Fruit fly (Drosophila melanogaster) whole organism, embryonic: ENCODE results near the gene CG2321.

Source experiments
- Bgb ChIP-seq: fragments of 200-800 bp; sonication (Bioruptor generic); IDR thresholded peaks from 2 replicates; pipeline ENCODE4 v1.3.6; 2022; ENCODE audit warnings: missing biosample characterization, missing genetic modification characterization; ENCODE audit not compliant: partially characterized antibody
- CG10543 ChIP-seq: fragments of 200-800 bp; sonication (Bioruptor generic); optimal IDR thresholded peaks from 3 replicates; lab custom pipeline; 2017; ENCODE audit warnings: missing biosample characterization, mild to moderate bottlenecking, missing genetic modification characterization, moderate library complexity
- CG11560 ChIP-seq: fragments of 200-800 bp; sonication (Bioruptor generic); IDR thresholded peaks from 3 replicates; pipeline ENCODE4 v1.3.6; 2022; ENCODE audit warnings: missing biosample characterization, missing genetic modification characterization
- CG11696 ChIP-seq: fragments of 200-800 bp; sonication (Bioruptor generic); IDR thresholded peaks from 2 replicates; pipeline ENCODE4 v1.3.6; 2022; ENCODE audit warnings: missing biosample characterization, missing genetic modification characterization
- CG13287 ChIP-seq: fragments of 200-800 bp; sonication (Bioruptor generic); IDR thresholded peaks from 2 replicates; pipeline ENCODE4 v1.3.6; 2022; ENCODE audit warnings: missing biosample characterization, missing genetic modification characterization; ENCODE audit not compliant: partially characterized antibody
- CG13424 ChIP-seq: fragments of 200-800 bp; sonication (Bioruptor generic); optimal IDR thresholded peaks from 2 replicates; lab custom pipeline; 2019; ENCODE audit warnings: missing biosample characterization, mild to moderate bottlenecking, missing genetic modification characterization, moderate library complexity
- CG13624 ChIP-seq: fragments of 200-800 bp; sonication (Bioruptor generic); optimal IDR thresholded peaks from 2 replicates; lab custom pipeline; 2016; ENCODE audit warnings: missing biosample characterization, missing genetic modification characterization
- CG13894 ChIP-seq: fragments of 200-800 bp; sonication (Bioruptor generic); optimal IDR thresholded peaks from 3 replicates; lab custom pipeline; 2018; ENCODE audit warnings: missing biosample characterization, mild to moderate bottlenecking, missing genetic modification characterization, moderate library complexity
- CG15073 ChIP-seq: fragments of 200-800 bp; sonication (Bioruptor generic); optimal IDR thresholded peaks from 2 replicates; lab custom pipeline; 2016; ENCODE audit warnings: missing biosample characterization, missing genetic modification characterization
- CG15514 ChIP-seq: fragments of 200-800 bp; sonication (Bioruptor generic); optimal IDR thresholded peaks from 3 replicates; lab custom pipeline; 2017; ENCODE audit warnings: missing biosample characterization, missing genetic modification characterization, mild to moderate bottlenecking, moderate library complexity, missing genetic modification reagents
- CG1647 ChIP-seq: fragments of 200-800 bp; sonication (Bioruptor generic); optimal IDR thresholded peaks from 3 replicates; lab custom pipeline; 2016; ENCODE audit warnings: missing biosample characterization, missing genetic modification characterization
- CG17186 ChIP-seq: fragments of 200-800 bp; sonication (Bioruptor generic); optimal IDR thresholded peaks from 3 replicates; lab custom pipeline; 2017; ENCODE audit warnings: missing biosample characterization, missing genetic modification reagents, missing genetic modification characterization
- CG2875 ChIP-seq: fragments of 200-800 bp; sonication (Bioruptor generic); optimal IDR thresholded peaks from 2 replicates; lab custom pipeline; 2017; ENCODE audit warnings: missing biosample characterization, mild to moderate bottlenecking, missing genetic modification characterization, missing genetic modification reagents
- CG30403 ChIP-seq: fragments of 200-800 bp; sonication (Bioruptor generic); optimal IDR thresholded peaks from 3 replicates; lab custom pipeline; 2016; ENCODE audit warnings: missing biosample characterization, missing genetic modification characterization
- CG33213 ChIP-seq: fragments of 200-800 bp; sonication (Bioruptor generic); optimal IDR thresholded peaks from 3 replicates; lab custom pipeline; 2016; ENCODE audit warnings: missing biosample characterization, missing genetic modification characterization
- CG4404 ChIP-seq: fragments of 200-800 bp; sonication (Bioruptor generic); IDR thresholded peaks from 2 replicates; pipeline ENCODE4 v1.3.6; 2022; ENCODE audit warnings: missing biosample characterization, missing genetic modification characterization
- CG6689 ChIP-seq: fragments of 200-800 bp; sonication (Bioruptor generic); IDR thresholded peaks from 2 replicates; pipeline ENCODE4 v1.3.6; 2022; ENCODE audit warnings: missing biosample characterization, missing genetic modification characterization
- CG7987 ChIP-seq: fragments of 200-800 bp; sonication (Bioruptor generic); optimal IDR thresholded peaks from 2 replicates; lab custom pipeline; 2018; ENCODE audit warnings: missing biosample characterization, mild to moderate bottlenecking, missing genetic modification characterization, moderate library complexity
- CG9727 ChIP-seq: fragments of 200-800 bp; sonication (Bioruptor generic); optimal IDR thresholded peaks from 3 replicates; lab custom pipeline; 2017; ENCODE audit warnings: missing biosample characterization, mild to moderate bottlenecking, missing genetic modification characterization
- Doc2 ChIP-seq: fragments of 200-800 bp; sonication (Bioruptor generic); IDR thresholded peaks from 2 replicates; pipeline ENCODE4 v1.3.6; 2022; ENCODE audit warnings: missing biosample characterization, missing genetic modification characterization
- Dp ChIP-seq: fragments of 200-800 bp; sonication (Bioruptor generic); optimal IDR thresholded peaks from 2 replicates; lab custom pipeline; 2018; ENCODE audit warnings: missing biosample characterization, mild to moderate bottlenecking, missing genetic modification characterization, moderate library complexity
- Dref ChIP-seq: fragments of 200-800 bp; sonication (Bioruptor generic); IDR thresholded peaks from 2 replicates; pipeline ENCODE4 v1.3.6; 2022; ENCODE audit warnings: missing biosample characterization, missing genetic modification characterization
- Elba2 ChIP-seq: fragments of 200-800 bp; sonication (Bioruptor generic); optimal IDR thresholded peaks from 3 replicates; lab custom pipeline; 2016; ENCODE audit warnings: missing biosample characterization, missing genetic modification characterization
- HHEX ChIP-seq: fragments of 200-800 bp; sonication (Bioruptor generic); optimal IDR thresholded peaks from 3 replicates; lab custom pipeline; 2017; ENCODE audit warnings: missing biosample characterization, mild to moderate bottlenecking, missing genetic modification characterization, missing genetic modification reagents
- Hsf ChIP-seq: fragments of 200-800 bp; sonication (Bioruptor generic); optimal IDR thresholded peaks from 3 replicates; lab custom pipeline; 2016; ENCODE audit warnings: missing biosample characterization, missing genetic modification characterization
- Nf-YB ChIP-seq: fragments of 200-800 bp; sonication (Bioruptor generic); optimal IDR thresholded peaks from 3 replicates; lab custom pipeline; 2019; ENCODE audit warnings: missing biosample characterization, mild to moderate bottlenecking, missing genetic modification characterization, moderate library complexity
- Trl ChIP-seq, 3 experiments: fragments of >200 bp in 2 of 3; fragments of 200-800 bp in 1 of 3; sonication (Bioruptor generic) in 1 of 3; optimal IDR thresholded peaks; 2 replicates in 1 of 3; 3 replicates in 2 of 3; lab custom pipeline; 2016 to 2017; ENCODE audit warnings: missing biosample characterization in 1 of 3, missing genetic modification characterization in 1 of 3
- Vsx1 ChIP-seq: fragments of 200-800 bp; sonication (Bioruptor generic); optimal IDR thresholded peaks from 2 replicates; lab custom pipeline; 2017; ENCODE audit warnings: missing biosample characterization, mild to moderate bottlenecking, missing genetic modification characterization, missing genetic modification reagents
- abd-A ChIP-seq: fragments of 200-800 bp; sonication (Bioruptor generic); optimal IDR thresholded peaks from 3 replicates; lab custom pipeline; 2019; ENCODE audit warnings: missing biosample characterization, mild to moderate bottlenecking, missing genetic modification characterization, moderate library complexity
- aop ChIP-seq: fragments of 200-800 bp; sonication (Bioruptor generic); IDR thresholded peaks from 2 replicates; pipeline ENCODE4 v1.3.6; 2022; ENCODE audit warnings: missing biosample characterization, missing genetic modification characterization
- bbx ChIP-seq: fragments of 200-800 bp; sonication (Bioruptor generic); IDR thresholded peaks from 2 replicates; pipeline ENCODE4 v1.3.6; 2022; ENCODE audit warnings: missing biosample characterization, missing genetic modification characterization; ENCODE audit not compliant: partially characterized antibody
- chn ChIP-seq: fragments of 200-800 bp; sonication (Bioruptor generic); optimal IDR thresholded peaks from 2 replicates; lab custom pipeline; 2016; ENCODE audit warnings: missing biosample characterization, missing genetic modification characterization
- ci ChIP-seq: fragments of 200-800 bp; sonication (Bioruptor generic); IDR thresholded peaks from 3 replicates; pipeline ENCODE4 v1.3.6; 2022; ENCODE audit warnings: missing biosample characterization, missing genetic modification characterization
- dan ChIP-seq: fragments of 200-800 bp; sonication (Bioruptor generic); IDR thresholded peaks from 2 replicates; pipeline ENCODE4 v1.3.6; 2022; ENCODE audit warnings: missing biosample characterization, missing genetic modification characterization
- fd96Cb ChIP-seq: fragments of 200-800 bp; sonication (Bioruptor generic); optimal IDR thresholded peaks from 2 replicates; lab custom pipeline; 2018; ENCODE audit warnings: missing biosample characterization, mild to moderate bottlenecking, missing genetic modification characterization, moderate library complexity
- gro ChIP-seq: fragments of 200-800 bp; sonication (Bioruptor generic); optimal IDR thresholded peaks from 2 replicates; lab custom pipeline; 2016; ENCODE audit warnings: missing biosample characterization, missing genetic modification characterization
- hth ChIP-seq: fragments of >200 bp; optimal IDR thresholded peaks from 2 replicates; lab custom pipeline; 2017; ENCODE audit warnings: inconsistent platforms
- jing ChIP-seq: fragments of 200-800 bp; sonication (Bioruptor generic); optimal IDR thresholded peaks from 2 replicates; lab custom pipeline; 2018; ENCODE audit warnings: missing biosample characterization, mild to moderate bottlenecking, missing genetic modification characterization
- jumu ChIP-seq: fragments of 200-800 bp; sonication (Bioruptor generic); optimal IDR thresholded peaks from 3 replicates; lab custom pipeline; 2016; ENCODE audit warnings: missing biosample characterization, missing genetic modification characterization
- mirr ChIP-seq: fragments of 200-800 bp; sonication (Bioruptor generic); optimal IDR thresholded peaks from 3 replicates; lab custom pipeline; 2018; ENCODE audit warnings: missing biosample characterization, mild to moderate bottlenecking, missing genetic modification characterization
- nmo ChIP-seq: fragments of 200-800 bp; sonication (Bioruptor generic); optimal IDR thresholded peaks from 2 replicates; lab custom pipeline; 2018; ENCODE audit warnings: missing biosample characterization, mild to moderate bottlenecking, missing genetic modification characterization, moderate library complexity
- peb ChIP-seq: fragments of 200-800 bp; sonication (Bioruptor generic); IDR thresholded peaks from 2 replicates; pipeline ENCODE4 v1.3.6; 2022; ENCODE audit warnings: missing biosample characterization, missing genetic modification characterization
- phol ChIP-seq: fragments of 200-800 bp; sonication (Bioruptor generic); optimal IDR thresholded peaks from 3 replicates; lab custom pipeline; 2018; ENCODE audit warnings: missing biosample characterization, mild to moderate bottlenecking, missing genetic modification characterization, moderate library complexity
- pnt ChIP-seq: fragments of 200-800 bp; sonication (Bioruptor generic); optimal IDR thresholded peaks from 3 replicates; lab custom pipeline; 2016; ENCODE audit warnings: missing biosample characterization, missing genetic modification characterization
- ro ChIP-seq: fragments of 200-800 bp; sonication (Bioruptor generic); IDR thresholded peaks from 2 replicates; pipeline ENCODE4 v1.3.6; 2022; ENCODE audit warnings: missing biosample characterization, missing genetic modification characterization
- sens ChIP-seq: fragments of 200-800 bp; sonication (Bioruptor generic); peaks from one replicate; lab custom pipeline; 2016; ENCODE audit warnings: missing biosample characterization, missing genetic modification characterization
- slp2 ChIP-seq: fragments of 200-800 bp; sonication (Bioruptor generic); optimal IDR thresholded peaks from 2 replicates; lab custom pipeline; 2016; ENCODE audit warnings: missing biosample characterization, missing genetic modification characterization
- so ChIP-seq: fragments of 200-800 bp; sonication (Bioruptor generic); IDR thresholded peaks from 3 replicates; pipeline ENCODE4 v1.3.6; 2022; ENCODE audit warnings: missing biosample characterization, missing genetic modification characterization
- sob ChIP-seq: fragments of 200-800 bp; sonication (Bioruptor generic); IDR thresholded peaks from 2 replicates; pipeline ENCODE4 v1.3.6; 2022; ENCODE audit warnings: missing biosample characterization, missing genetic modification characterization
- vvl ChIP-seq: fragments of 200-800 bp; sonication (Bioruptor generic); IDR thresholded peaks from 2 replicates; pipeline ENCODE4 v1.3.6; 2022; ENCODE audit warnings: missing biosample characterization, missing genetic modification characterization
- zen2 ChIP-seq: fragments of 200-800 bp; sonication (Bioruptor generic); IDR thresholded peaks from 3 replicates; pipeline ENCODE4 v1.3.6; 2022; ENCODE audit warnings: missing biosample characterization, missing genetic modification characterization; ENCODE audit not compliant: partially characterized antibody

Gene CG2321

dm6 chr3R:29458689-29459136 is 30.4 kb downstream of the CG2321 start (continued):
- TF ChIP-seq CG30403 (GFP tag; lab: Kevin White, UChicago): peak; percentile 63
- TF ChIP-seq HHEX (GFP tag; lab: Kevin White, UChicago): peak; percentile 15
- TF ChIP-seq CG13894: no peak
- TF ChIP-seq jumu (GFP tag; lab: Kevin White, UChicago): peak; percentile 41
- TF ChIP-seq slp2: no peak
- TF ChIP-seq sens (GFP tag; lab: Kevin White, UChicago): peak; percentile 94
- no peak for TF ChIP-seq Elba2 (GFP tag; lab: Kevin White, UChicago)
- TF ChIP-seq ci (GFP tag; lab: Robert Waterston, UW): peak; percentile 28; the same call in 1 of the 3 replicates
- TF ChIP-seq fd96Cb (tag; lab: Kevin White, UChicago): peak; percentile 46
- no peak for TF ChIP-seq bbx (GFP tag; lab: Robert Waterston, UW)
- no peak for TF ChIP-seq Dref (GFP tag; lab: Robert Waterston, UW)
- TF ChIP-seq hth (lab: Kevin White, UChicago): no peak
- peak; percentile 54 for TF ChIP-seq CG13424 (tag; lab: Kevin White, UChicago)
- TF ChIP-seq chn (GFP tag; lab: Kevin White, UChicago): peak; percentile 43
- TF ChIP-seq so: peak; percentile 12; the same call in 1 of the 3 replicates
- no peak for TF ChIP-seq Doc2 (GFP tag; lab: Robert Waterston, UW)
- TF ChIP-seq CG6689 (GFP tag; lab: Robert Waterston, UW): peak; percentile 22
- TF ChIP-seq phol (tag; lab: Kevin White, UChicago): peak; percentile 77
- no peak for TF ChIP-seq CG15073
- no peak for TF ChIP-seq sob (GFP tag; lab: Robert Waterston, UW)
- TF ChIP-seq CG10543 (GFP tag; lab: Kevin White, UChicago): no peak
- TF ChIP-seq ro: no peak
- no peak for TF ChIP-seq gro
- no peak for TF ChIP-seq CG11696 (GFP tag; lab: Robert Waterston, UW)
- TF ChIP-seq CG13624 (GFP tag; lab: Kevin White, UChicago): no peak
- no peak for TF ChIP-seq Trl (optimal IDR thresholded peaks at IDR 0.05; lab: Kevin White, UChicago)
- peak; percentile 29 for TF ChIP-seq Trl (GFP tag; optimal IDR thresholded peaks at IDR 0.05; lab: Kevin White, UChicago)
- TF ChIP-seq CG9727: peak; percentile 56
- TF ChIP-seq pnt (GFP tag; lab: Kevin White, UChicago): peak; percentile 48
- peak; percentile 58 for TF ChIP-seq nmo (GFP tag; lab: Kevin White, UChicago)
- no peak for TF ChIP-seq abd-A (tag; lab: Kevin White, UChicago)
- TF ChIP-seq Hsf (GFP tag; lab: Kevin White, UChicago): peak; percentile 65
- peak; percentile 65 for TF ChIP-seq jing (GFP tag; lab: Kevin White, UChicago)
- TF ChIP-seq CG33213: no peak
- no peak for TF ChIP-seq peb (GFP tag; lab: Robert Waterston, UW)
- TF ChIP-seq CG17186 (GFP tag; lab: Kevin White, UChicago): no peak
- TF ChIP-seq dan: no peak
- no peak for TF ChIP-seq CG13287 (GFP tag; lab: Robert Waterston, UW)
- peak; percentile 3 for TF ChIP-seq CG7987
- no peak for TF ChIP-seq Bgb (GFP tag; lab: Robert Waterston, UW)
- TF ChIP-seq CG4404 (GFP tag; lab: Robert Waterston, UW): peak; percentile 25; the same call in 1 of the 2 replicates
- TF ChIP-seq Nf-YB (GFP tag; lab: Kevin White, UChicago): peak; percentile 25
- TF ChIP-seq CG11560 (tag; lab: Robert Waterston, UW): no peak
- TF ChIP-seq Dp (GFP tag; lab: Kevin White, UChicago): no peak
- peak; percentile 7 for TF ChIP-seq CG15514 (GFP tag; lab: Kevin White, UChicago)
- peak; percentile 69 for TF ChIP-seq CG2875 (GFP tag; lab: Kevin White, UChicago)
- TF ChIP-seq CG1647: no peak
- no peak for TF ChIP-seq zen2 (GFP tag; lab: Robert Waterston, UW)
- TF ChIP-seq mirr (GFP tag; lab: Kevin White, UChicago): no peak
- peak; percentile 45; the same call in 1 of the 2 replicates for TF ChIP-seq vvl (GFP tag; lab: Robert Waterston, UW)
- TF ChIP-seq aop (GFP tag; lab: Robert Waterston, UW): no peak
- TF ChIP-seq Vsx1 (GFP tag; lab: Kevin White, UChicago): peak; percentile 45
